Fruit fly (Drosophila melanogaster): ENCODE data around the gene CG8478.

CG8478 gene

dm6 chr3R:9791177-9791806 lies 27.8 kb downstream of the CG8478 start, which contains the start of the genes CG12945 and CG8507 (continued):
- TF ChIP-seq pb (GFP tag; optimal IDR thresholded peaks at IDR 0.05) (no peak), nmo (GFP tag; optimal IDR thresholded peaks at IDR 0.05) (peak; percentile 80), Oaz (GFP tag; IDR thresholded peaks at IDR 0.05) (no peak), MESR4 (GFP tag; optimal IDR thresholded peaks at IDR 0.05) (no peak), run (tag; optimal IDR thresholded peaks at IDR 0.05) (no peak), CG12104 (GFP tag; optimal IDR thresholded peaks at IDR 0.05) (no peak), CG12299 (tag; optimal IDR thresholded peaks at IDR 0.05) (no peak), sima (GFP tag; optimal IDR thresholded peaks at IDR 0.05) (no peak), Bdp1 (GFP tag; optimal IDR thresholded peaks at IDR 0.05) (peak; percentile 14), CG11093 (GFP tag; IDR thresholded peaks at IDR 0.05) (no peak), eve (GFP tag; optimal IDR thresholded peaks at IDR 0.05) (no peak), exex (tag; optimal IDR thresholded peaks at IDR 0.05) (no peak), twi (tag; optimal IDR thresholded peaks at IDR 0.05) (no peak), sob (GFP tag; IDR thresholded peaks at IDR 0.05) (peak; percentile 8; the same call in 1 of the 2 replicates), stc (GFP tag; IDR thresholded peaks at IDR 0.05) (no peak), wor (GFP tag; IDR thresholded peaks at IDR 0.05) (no peak), CG1647 (GFP tag; optimal IDR thresholded peaks at IDR 0.05) (no peak), cato (GFP tag; optimal IDR thresholded peaks at IDR 0.05; ENCODE audit: borderline replicate concordance) (no peak), Ptx1 (GFP tag; IDR thresholded peaks at IDR 0.05) (peak; percentile 44), Opbp (GFP tag; IDR thresholded peaks at IDR 0.05; ENCODE audit: partially characterized antibody) (no peak), bbx (GFP tag; IDR thresholded peaks at IDR 0.05; ENCODE audit: partially characterized antibody) (0 out of 2 replicates have a peak, but pooled peaks have one; percentile 18), sr (GFP tag; IDR thresholded peaks at IDR 0.05) (no peak), CG15696 (tag; optimal IDR thresholded peaks at IDR 0.05) (peak; percentile 48), Vsx1 (GFP tag; optimal IDR thresholded peaks at IDR 0.05) (no peak), dpn (GFP tag; optimal IDR thresholded peaks at IDR 0.05) (peak; percentile 43), gfzf (GFP tag; optimal IDR thresholded peaks at IDR 0.05) (peak; percentile 79), CG10366 (GFP tag; IDR thresholded peaks at IDR 0.05) (no peak; the same call in 1 of the 2 replicates), CG32772 (GFP tag; IDR thresholded peaks at IDR 0.05) (no peak), CG10321 (GFP tag; IDR thresholded peaks at IDR 0.05) (no peak), NK7.1 (GFP tag; optimal IDR thresholded peaks at IDR 0.05) (no peak), Kr (GFP tag; optimal IDR thresholded peaks at IDR 0.05) (no peak), CG2678 (tag; optimal IDR thresholded peaks at IDR 0.05) (no peak), dimm (GFP tag; IDR thresholded peaks at IDR 0.05) (no peak), h (optimal IDR thresholded peaks at IDR 0.05) (no peak), Atf-2 (GFP tag; optimal IDR thresholded peaks at IDR 0.05) (peak; percentile 53), mld (GFP tag; IDR thresholded peaks at IDR 0.05; ENCODE audit: partially characterized antibody) (no peak), Hey (tag; optimal IDR thresholded peaks at IDR 0.05) (no peak), Atf3 (GFP tag; optimal IDR thresholded peaks at IDR 0.05) (no peak)

- TF ChIP-seq gfzf (GFP tag; optimal IDR thresholded peaks at IDR 0.05), result peak; percentile 93
- TF ChIP-seq cwo (GFP tag; optimal IDR thresholded peaks at IDR 0.05), result no peak
- no peak for TF ChIP-seq sens-2 (GFP tag; IDR thresholded peaks at IDR 0.05)
- TF ChIP-seq CG3995 (GFP tag; optimal IDR thresholded peaks at IDR 0.05), result peak; percentile 68
- TF ChIP-seq CG8388 (GFP tag; optimal IDR thresholded peaks at IDR 0.05), result no peak
- no peak for TF ChIP-seq Optix (GFP tag; IDR thresholded peaks at IDR 0.05)
- peak; percentile 90 for TF ChIP-seq CG4360 (GFP tag; IDR thresholded peaks at IDR 0.05)
- TF ChIP-seq sug (tag; optimal IDR thresholded peaks at IDR 0.05), result peak; percentile 32
- 0 out of 2 replicates have a peak, but pooled peaks have one; percentile 10 for TF ChIP-seq Adf1 (GFP tag; IDR thresholded peaks at IDR 0.05)
- no peak for TF ChIP-seq CG7357 (GFP tag; IDR thresholded peaks at IDR 0.05)
- peak; percentile 60 for TF ChIP-seq trem (tag; optimal IDR thresholded peaks at IDR 0.05)
- TF ChIP-seq CG9932 (GFP tag; IDR thresholded peaks at IDR 0.05), result peak; percentile 37; the same call in 1 of the 2 replicates
- peak; percentile 21 for TF ChIP-seq Sin3A (optimal IDR thresholded peaks at IDR 0.05)
- TF ChIP-seq nerfin-2 (GFP tag; IDR thresholded peaks at IDR 0.05; ENCODE audit: partially characterized antibody), result no peak
- TF ChIP-seq Spps (tag; optimal IDR thresholded peaks at IDR 0.05), result no peak
- peak; percentile 68 for TF ChIP-seq sens (GFP tag)
- no peak for TF ChIP-seq Sox100B (GFP tag; optimal IDR thresholded peaks at IDR 0.05)
Measured at dm6 chr3R:9793018-9793417, 29.6 kb downstream of the CG8478 start, which contains the start of gene CG8516. Gene CG8516, plus strand, starts transcription at chr3R:9793295.

All from whole organism, embryonic.